Fruit fly (Drosophila melanogaster): ENCODE data around the gene CG14507.

dm6 chr3R:29255166-29255962, 27.8 kb upstream of the CG14507 start, which contains the start of gene stg:
- no peak for TF ChIP-seq psq (optimal IDR thresholded peaks at IDR 0.05)
- no peak for TF ChIP-seq EcR (GFP tag; optimal IDR thresholded peaks at IDR 0.05)

All from whole organism.